Fruit fly (Drosophila melanogaster) whole organism, pupa: ENCODE data around the gene CG33702.

Experiments used
- CG12605 ChIP-seq: fragments of 200-800 bp; sonication (Bioruptor generic); IDR thresholded peaks from 2 replicates; pipeline ENCODE4 v1.3.6; 2022; ENCODE audit warnings: missing biosample characterization, missing genetic modification characterization
- CG13204 ChIP-seq: fragments of 200-800 bp; sonication (Bioruptor generic); optimal IDR thresholded peaks from 2 replicates; lab custom pipeline; 2018; ENCODE audit warnings: missing biosample characterization, mild to moderate bottlenecking, missing genetic modification characterization, moderate library complexity
- CG15710 ChIP-seq: fragments of 200-800 bp; sonication (Bioruptor generic); optimal IDR thresholded peaks from 2 replicates; lab custom pipeline; 2018; ENCODE audit warnings: missing biosample characterization, mild to moderate bottlenecking, missing genetic modification characterization, moderate library complexity
- CG17806 ChIP-seq: fragments of 200-800 bp; sonication (Bioruptor generic); optimal IDR thresholded peaks from 2 replicates; lab custom pipeline; 2018; ENCODE audit warnings: missing biosample characterization, mild to moderate bottlenecking, missing genetic modification characterization, moderate library complexity
- CG32121 ChIP-seq: fragments of 200-800 bp; sonication (Bioruptor generic); IDR thresholded peaks from 2 replicates; pipeline ENCODE4 v1.3.6; 2022; ENCODE audit warnings: missing biosample characterization, missing genetic modification characterization
- CG4496 ChIP-seq: fragments of 200-800 bp; sonication (Bioruptor generic); IDR thresholded peaks from 3 replicates; pipeline ENCODE4 v1.3.6; 2022; ENCODE audit warnings: missing biosample characterization, missing genetic modification characterization
- CG9948 ChIP-seq: fragments of 200-800 bp; sonication (Bioruptor generic); optimal IDR thresholded peaks from 2 replicates; lab custom pipeline; 2018; ENCODE audit warnings: missing biosample characterization, mild to moderate bottlenecking, missing genetic modification characterization, moderate library complexity
- D1 ChIP-seq: fragments of 200-800 bp; sonication (Bioruptor generic); optimal IDR thresholded peaks from 2 replicates; lab custom pipeline; 2018; ENCODE audit warnings: missing biosample characterization, mild to moderate bottlenecking, missing genetic modification characterization, moderate library complexity
- EcR ChIP-seq: fragments of 200-800 bp; sonication (Bioruptor generic); optimal IDR thresholded peaks from 3 replicates; lab custom pipeline; 2019; ENCODE audit warnings: missing biosample characterization, missing genetic modification characterization, mild to moderate bottlenecking, moderate library complexity, missing genetic modification reagents
- Pif1A ChIP-seq: fragments of 200-800 bp; sonication (Bioruptor generic); optimal IDR thresholded peaks from 3 replicates; lab custom pipeline; 2016; ENCODE audit warnings: missing biosample characterization, missing genetic modification characterization
- Pif1B ChIP-seq: fragments of 200-800 bp; sonication (Bioruptor generic); optimal IDR thresholded peaks from 3 replicates; lab custom pipeline; 2016; ENCODE audit warnings: missing biosample characterization, missing genetic modification characterization
- Snoo ChIP-seq: fragments of 200-800 bp; sonication (Bioruptor generic); optimal IDR thresholded peaks from 3 replicates; lab custom pipeline; 2017; ENCODE audit warnings: missing biosample characterization, mild to moderate bottlenecking, missing genetic modification characterization, inconsistent platforms
- rn ChIP-seq: fragments of 200-800 bp; sonication (Bioruptor generic); IDR thresholded peaks from 2 replicates; pipeline ENCODE4 v1.3.6; 2022; ENCODE audit warnings: missing biosample characterization, missing genetic modification characterization

DNA sequence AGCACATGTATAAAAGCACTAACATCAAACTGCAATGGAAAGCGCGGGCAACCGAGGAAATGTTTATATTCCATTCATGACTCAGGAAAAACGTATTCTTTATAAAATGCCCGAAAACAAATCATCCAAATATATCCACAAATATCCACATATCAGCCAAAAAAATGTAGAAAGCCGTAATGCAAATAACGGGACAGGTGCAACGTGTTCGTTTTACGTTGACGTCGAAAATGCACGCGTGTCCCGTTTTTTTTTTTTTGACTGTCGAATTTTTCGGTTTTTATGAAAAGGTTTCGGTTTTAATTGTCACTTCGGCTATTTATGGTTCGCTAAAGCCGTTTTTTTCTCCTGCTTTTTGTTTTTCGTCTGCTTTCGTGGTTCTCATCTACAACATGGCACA, 8.7 kb downstream of the CG33702 start:
- no peak for TF ChIP-seq CG17806
- no peak for TF ChIP-seq D1 (tag; lab: Kevin White, UChicago)
- TF ChIP-seq CG12605 (GFP tag; lab: Robert Waterston, UW): no peak
- TF ChIP-seq CG13204 (GFP tag; lab: Kevin White, UChicago): no peak
- TF ChIP-seq CG4496: no peak
- no peak for TF ChIP-seq Pif1A (GFP tag; lab: Kevin White, UChicago)
- TF ChIP-seq CG32121 (GFP tag; lab: Robert Waterston, UW): no peak
- no peak for TF ChIP-seq Snoo
- TF ChIP-seq CG15710 (tag; lab: Kevin White, UChicago): no peak
- TF ChIP-seq Pif1B (GFP tag; lab: Kevin White, UChicago): no peak
- TF ChIP-seq EcR: no peak
- TF ChIP-seq CG9948: no peak
- TF ChIP-seq rn (GFP tag; lab: Robert Waterston, UW): no peak
